Worm (Caenorhabditis elegans): Measurements from ENCODE around the gene srz-25.

DNA sequence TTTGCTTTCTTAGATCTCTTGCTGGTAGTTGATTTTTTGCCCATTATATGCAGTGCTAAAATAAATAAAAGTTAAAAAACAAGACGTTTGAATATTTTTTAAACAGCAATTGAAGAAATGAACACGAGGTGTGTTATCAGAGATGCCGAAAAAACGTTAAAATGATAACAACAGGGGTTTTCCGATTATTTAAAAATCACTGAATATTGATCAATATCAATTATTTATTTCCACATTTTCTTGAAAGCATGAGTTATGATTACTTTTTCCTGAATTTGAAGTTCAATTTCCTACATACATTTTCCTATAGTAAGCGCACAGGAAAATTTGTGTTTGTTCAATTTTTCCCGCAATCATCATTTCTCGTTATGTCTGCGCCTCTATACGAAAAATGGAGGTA lies 6.5 kb downstream of the srz-25 start:
- no peak for TF ChIP-seq unc-62 (GFP tag; optimal IDR thresholded peaks at IDR 0.05 in 1 of 2)
- no peak for TF ChIP-seq unc-62 (tag; optimal IDR thresholded peaks at IDR 0.05)
- TF ChIP-seq pha-4 (GFP tag; IDR thresholded peaks at IDR 0.05), result no peak
- no peak for TF ChIP-seq pha-4 (tag; optimal IDR thresholded peaks at IDR 0.05)
- TF ChIP-seq nhr-11 (tag; optimal IDR thresholded peaks at IDR 0.05), result no peak
- TF ChIP-seq lin-13 (GFP tag; optimal IDR thresholded peaks at IDR 0.05), result no peak
- TF ChIP-seq ama-1 (optimal IDR thresholded peaks at IDR 0.05), result no peak
- no peak for TF ChIP-seq mdl-1 (tag; optimal IDR thresholded peaks at IDR 0.05)
- TF ChIP-seq zag-1 (tag; optimal IDR thresholded peaks at IDR 0.05), result no peak
- TF ChIP-seq lir-3 (tag; optimal IDR thresholded peaks at IDR 0.05), result no peak
- TF ChIP-seq dmd-9 (GFP tag; IDR thresholded peaks at IDR 0.05), result no peak
- TF ChIP-seq ctbp-1 (GFP tag; IDR thresholded peaks at IDR 0.05), result no peak
- TF ChIP-seq duxl-1 (tag; optimal IDR thresholded peaks at IDR 0.05; ENCODE audit: poor library complexity), result peak; percentile 25
- TF ChIP-seq daf-16 (GFP tag; optimal IDR thresholded peaks at IDR 0.05), result no peak
- peak; percentile 80 for TF ChIP-seq daf-16 (tag; optimal IDR thresholded peaks at IDR 0.05)
